Worm (Caenorhabditis elegans) whole organism, L1 larva: ENCODE results near the gene ocr-1.

Experiments
- ces-1 ChIP-seq: fragments of 150-350 bp; optimal IDR thresholded peaks from 2 replicates; lab custom pipeline; 2014; ENCODE audit warnings: missing biosample characterization, missing genetic modification reagents, missing genetic modification characterization
- hlh-17 ChIP-seq: fragments of 200-800 bp; sonication (Bioruptor generic); optimal IDR thresholded peaks from 2 replicates; lab custom pipeline; 2018; ENCODE audit warnings: missing genetic modification characterization, mild to moderate bottlenecking, missing compliant biosample characterization, moderate library complexity, borderline replicate concordance
- nhr-11 ChIP-seq: fragments of 150-350 bp; optimal IDR thresholded peaks from 2 replicates; lab custom pipeline; 2014; ENCODE audit warnings: missing biosample characterization, missing genetic modification characterization
- nhr-237 ChIP-seq: fragments of 150-350 bp; optimal IDR thresholded peaks from 2 replicates; lab custom pipeline; 2014; ENCODE audit warnings: missing biosample characterization, missing genetic modification characterization
- nhr-84 ChIP-seq: sonication (generic microtip); optimal IDR thresholded peaks from 2 replicates; lab custom pipeline; 2017; ENCODE audit warnings: missing biosample characterization, missing genetic modification characterization
- snpc-4 ChIP-seq: fragments of 150-350 bp; optimal IDR thresholded peaks from 2 replicates; lab custom pipeline; 2014; ENCODE audit warnings: missing biosample characterization, missing genetic modification characterization
- ztf-11 ChIP-seq, 2 experiments: sonication (generic microtip); optimal IDR thresholded peaks; 2 replicates each; lab custom pipeline; 2016 to 2017; ENCODE audit warnings: missing genetic modification characterization in 2 of 2, missing biosample characterization in 1 of 2, missing compliant biosample characterization in 1 of 2
- ztf-4 ChIP-seq: fragments of 150-350 bp; optimal IDR thresholded peaks from 2 replicates; lab custom pipeline; 2014; ENCODE audit warnings: missing biosample characterization, missing genetic modification characterization

ce11 chrV:10726691-10727090, 37.5 kb upstream of the ocr-1 start:
- TF ChIP-seq nhr-84 (tag; lab: Kevin White, UChicago) (no peak), hlh-17 (no peak), snpc-4 (tag; lab: Kevin White, UChicago) (no peak), nhr-237 (no peak), ces-1 (GFP tag; lab: Kevin White, UChicago) (no peak), nhr-11 (tag; lab: Kevin White, UChicago) (no peak), ztf-4 (tag; lab: Kevin White, UChicago) (no peak), ztf-11 (tag; optimal IDR thresholded peaks at IDR 0.05; lab: Kevin White, UChicago) (no peak)
